Worm (Caenorhabditis elegans) whole organism, young adult: Measurements from ENCODE around the gene mex-6.
A peak's percentile ranks its signal among the peaks of the same experiment; 100 is the strongest.

Experiments used
- F10E7.11 ChIP-seq: sonication (generic microtip); optimal IDR thresholded peaks from 2 replicates; lab custom pipeline; 2017; ENCODE audit warnings: mild to moderate bottlenecking, missing genetic modification characterization, moderate library complexity, missing compliant biosample characterization
- F33H1.4 ChIP-seq: fragments of 200-800 bp; sonication (Bioruptor generic); IDR thresholded peaks from 2 replicates; pipeline ENCODE4 v1.3.6; 2022; ENCODE audit warnings: missing genetic modification reagents, missing genetic modification characterization, missing compliant biosample characterization
- F39B2.1 ChIP-seq: fragments of 200-800 bp; sonication (Bioruptor generic); IDR thresholded peaks from 2 replicates; pipeline ENCODE4 v1.3.6; 2022; ENCODE audit warnings: missing genetic modification reagents, missing genetic modification characterization, missing compliant biosample characterization
- F55B11.4 ChIP-seq: sonication (generic microtip); optimal IDR thresholded peaks from 2 replicates; lab custom pipeline; 2016; ENCODE audit warnings: missing compliant biosample characterization, missing genetic modification characterization, borderline replicate concordance; ENCODE audit not compliant: insufficient read depth
- K11D2.4 ChIP-seq: fragments of 200-800 bp; sonication (Bioruptor generic); IDR thresholded peaks from 2 replicates; pipeline ENCODE4 v1.3.6; 2022; ENCODE audit warnings: missing genetic modification reagents, missing genetic modification characterization, missing compliant biosample characterization
- Y79H2A.3 ChIP-seq: fragments of 200-800 bp; sonication (Bioruptor generic); conservative IDR thresholded peaks from 2 replicates; pipeline ENCODE4 v1.3.6; 2022; ENCODE audit warnings: missing genetic modification reagents, missing genetic modification characterization, missing compliant biosample characterization
- Y95B8A.8 ChIP-seq: fragments of 200-800 bp; sonication (Bioruptor generic); IDR thresholded peaks from 2 replicates; pipeline ENCODE4 v1.3.6; 2022; ENCODE audit warnings: missing genetic modification reagents, missing genetic modification characterization, missing compliant biosample characterization
- athp-1 ChIP-seq: sonication (generic microtip); optimal IDR thresholded peaks from 2 replicates; lab custom pipeline; 2017; ENCODE audit warnings: mild to moderate bottlenecking, missing genetic modification characterization, missing compliant biosample characterization
- ccch-3 ChIP-seq: fragments of 200-800 bp; sonication (Bioruptor generic); optimal IDR thresholded peaks from 2 replicates; lab custom pipeline; 2018; ENCODE audit warnings: mild to moderate bottlenecking, missing genetic modification characterization, missing compliant biosample characterization
- ceh-27 ChIP-seq: fragments of 200-800 bp; sonication (Bioruptor generic); optimal IDR thresholded peaks from 2 replicates; lab custom pipeline; 2018; ENCODE audit warnings: mild to moderate bottlenecking, missing genetic modification characterization, moderate library complexity, missing compliant biosample characterization
- ceh-58 ChIP-seq: fragments of 200-800 bp; sonication (Bioruptor generic); IDR thresholded peaks from 2 replicates; pipeline ENCODE4 v1.3.6; 2022; ENCODE audit warnings: missing genetic modification characterization, missing compliant biosample characterization
- chd-7 ChIP-seq: sonication (generic microtip); optimal IDR thresholded peaks from 2 replicates; lab custom pipeline; 2016; ENCODE audit warnings: mild to moderate bottlenecking, missing genetic modification characterization, moderate library complexity, missing compliant biosample characterization
- dpl-1 ChIP-seq: fragments of 150-350 bp; optimal IDR thresholded peaks from 2 replicates; lab custom pipeline; 2014; ENCODE audit warnings: missing biosample characterization, missing genetic modification reagents, missing genetic modification characterization
- egl-18 ChIP-seq: fragments of 200-800 bp; sonication (Bioruptor generic); IDR thresholded peaks from 2 replicates; pipeline ENCODE4 v1.3.6; 2022; ENCODE audit warnings: missing genetic modification reagents, missing genetic modification characterization, missing compliant biosample characterization
- ekl-4 ChIP-seq: fragments of 200-800 bp; sonication (Bioruptor generic); IDR thresholded peaks from 2 replicates; pipeline ENCODE4 v1.3.6; 2022; ENCODE audit warnings: missing genetic modification reagents, missing genetic modification characterization, missing compliant biosample characterization
- hmg-1.2 ChIP-seq: fragments of 200-800 bp; sonication (Bioruptor generic); IDR thresholded peaks from 2 replicates; pipeline ENCODE4 v1.3.6; 2022; ENCODE audit warnings: missing genetic modification reagents, missing genetic modification characterization, missing compliant biosample characterization
- lag-1 ChIP-seq: fragments of 200-800 bp; sonication (Bioruptor generic); IDR thresholded peaks from 2 replicates; pipeline ENCODE4 v1.3.6; 2022; ENCODE audit warnings: missing genetic modification reagents, missing genetic modification characterization, missing compliant biosample characterization
- lin-40 ChIP-seq: sonication (generic microtip); optimal IDR thresholded peaks from 2 replicates; lab custom pipeline; 2016; ENCODE audit warnings: missing genetic modification characterization, mild to moderate bottlenecking, missing compliant biosample characterization, missing genotype, missing genetic modification reagents
- lir-1 ChIP-seq: fragments of 200-800 bp; sonication (Bioruptor generic); conservative IDR thresholded peaks from 2 replicates; pipeline ENCODE4 v1.3.6; 2022; ENCODE audit warnings: missing genetic modification reagents, missing genetic modification characterization, missing compliant biosample characterization
- lsl-1 ChIP-seq: fragments of 200-800 bp; sonication (Bioruptor generic); optimal IDR thresholded peaks from 2 replicates; lab custom pipeline; 2018; ENCODE audit warnings: mild to moderate bottlenecking, missing genetic modification characterization, moderate library complexity, missing compliant biosample characterization
- madf-8 ChIP-seq: fragments of 200-800 bp; sonication (Bioruptor generic); conservative IDR thresholded peaks from 2 replicates; pipeline ENCODE4 v1.3.6; 2022; ENCODE audit warnings: missing genetic modification reagents, missing genetic modification characterization, missing compliant biosample characterization
- mel-28 ChIP-seq: sonication (generic microtip); optimal IDR thresholded peaks from 2 replicates; lab custom pipeline; 2016; ENCODE audit warnings: borderline replicate concordance, mild to moderate bottlenecking, missing genetic modification characterization, missing compliant biosample characterization
- mes-4 ChIP-seq: sonication (generic microtip); optimal IDR thresholded peaks from 2 replicates; lab custom pipeline; 2016; ENCODE audit warnings: missing genotype, missing genetic modification characterization, missing compliant biosample characterization
- mxl-1 ChIP-seq: sonication (generic microtip); optimal IDR thresholded peaks from 2 replicates; lab custom pipeline; 2016; ENCODE audit warnings: missing genetic modification characterization, missing compliant biosample characterization
- nhr-27 ChIP-seq: fragments of 200-800 bp; sonication (Bioruptor generic); optimal IDR thresholded peaks from 2 replicates; lab custom pipeline; 2018; ENCODE audit warnings: mild to moderate bottlenecking, missing genetic modification characterization, moderate library complexity, missing compliant biosample characterization
- pbrm-1 ChIP-seq: fragments of 200-800 bp; sonication (Bioruptor generic); IDR thresholded peaks from 2 replicates; pipeline ENCODE4 v1.3.6; 2022; ENCODE audit warnings: missing genetic modification reagents, missing genetic modification characterization, missing compliant biosample characterization
- rcor-1 ChIP-seq: fragments of 200-800 bp; sonication (Bioruptor generic); IDR thresholded peaks from 2 replicates; pipeline ENCODE4 v1.3.6; 2022; ENCODE audit warnings: missing genetic modification reagents, missing genetic modification characterization, missing compliant biosample characterization
- repo-1 ChIP-seq: sonication (generic microtip); optimal IDR thresholded peaks from 2 replicates; lab custom pipeline; 2017; ENCODE audit warnings: mild to moderate bottlenecking, missing genetic modification characterization, missing compliant biosample characterization
- sdz-38 ChIP-seq: sonication (generic microtip); optimal IDR thresholded peaks from 2 replicates; lab custom pipeline; 2016; ENCODE audit warnings: missing genotype, missing genetic modification characterization, missing compliant biosample characterization
- snpc-1.3 ChIP-seq: sonication (generic microtip); optimal IDR thresholded peaks from 2 replicates; lab custom pipeline; 2017; ENCODE audit warnings: missing genetic modification characterization, mild to moderate bottlenecking, missing compliant biosample characterization, antibody characterized with exemption, moderate library complexity, missing genotype, missing genetic modification reagents; ENCODE audit not compliant: insufficient read depth
- snpc-3.4 ChIP-seq: sonication (generic microtip); optimal IDR thresholded peaks from 2 replicates; lab custom pipeline; 2017; ENCODE audit warnings: missing genetic modification characterization, mild to moderate bottlenecking, missing compliant biosample characterization, antibody characterized with exemption, moderate library complexity, missing genotype, missing genetic modification reagents
- tbp1 ChIP-seq: fragments of 200-800 bp; sonication (Bioruptor generic); optimal IDR thresholded peaks from 2 replicates; lab custom pipeline; 2018; ENCODE audit warnings: mild to moderate bottlenecking, missing genetic modification characterization, missing compliant biosample characterization
- zfh-2 ChIP-seq: fragments of 200-800 bp; sonication (Bioruptor generic); conservative IDR thresholded peaks from 2 replicates; pipeline ENCODE4 v1.3.6; 2022; ENCODE audit warnings: missing genetic modification reagents, missing genetic modification characterization, missing compliant biosample characterization
- ztf-18 ChIP-seq: sonication (generic microtip); optimal IDR thresholded peaks from 2 replicates; lab custom pipeline; 2016; ENCODE audit warnings: missing genotype, mild to moderate bottlenecking, missing genetic modification characterization, missing compliant biosample characterization
- ztf-26 ChIP-seq: sonication (generic microtip); optimal IDR thresholded peaks from 2 replicates; lab custom pipeline; 2017; ENCODE audit warnings: missing genetic modification characterization, missing compliant biosample characterization

Gene mex-6

ce11 chrII:9574406-9574805 lies 50.4 kb downstream of the mex-6 start:
- TF ChIP-seq ceh-58 (GFP tag; lab: Robert Waterston, UW) (no peak), chd-7 (tag; lab: Kevin White, UChicago) (peak; percentile 13), rcor-1 (GFP tag; lab: Robert Waterston, UW) (no peak), ceh-27 (peak; percentile 14), F55B11.4 (tag; lab: Kevin White, UChicago) (no peak), snpc-1.3 (tag; lab: Kevin White, UChicago) (no peak), ztf-18 (tag; lab: Kevin White, UChicago) (no peak), hmg-1.2 (no peak), zfh-2 (GFP tag; lab: Robert Waterston, UW) (0 out of 2 replicates have a peak, but pooled peaks have one; percentile 16), egl-18 (GFP tag; lab: Robert Waterston, UW) (0 out of 2 replicates have a peak, but pooled peaks have one; percentile 27), mel-28 (tag; lab: Kevin White, UChicago) (no peak), F39B2.1 (GFP tag; lab: Robert Waterston, UW) (no peak), dpl-1 (no peak), madf-8 (GFP tag; lab: Robert Waterston, UW) (no peak), mxl-1 (tag; lab: Kevin White, UChicago) (no peak), F33H1.4 (GFP tag; lab: Robert Waterston, UW) (no peak), ekl-4 (GFP tag; lab: Robert Waterston, UW) (no peak), K11D2.4 (no peak), mes-4 (tag; lab: Kevin White, UChicago) (no peak), nhr-27 (tag; lab: Kevin White, UChicago) (no peak)
- TF ChIP-seq, all 124 proteins: peak for 4

- TF ChIP-seq rcor-1 (GFP tag; lab: Robert Waterston, UW): no peak
- TF ChIP-seq lin-40 (tag; lab: Kevin White, UChicago): no peak
- no peak for TF ChIP-seq ztf-26 (tag; lab: Kevin White, UChicago)
- no peak for TF ChIP-seq Y95B8A.8 (GFP tag; lab: Robert Waterston, UW)
- no peak for TF ChIP-seq athp-1
- TF ChIP-seq lag-1 (GFP tag; lab: Robert Waterston, UW): no peak
- no peak for TF ChIP-seq snpc-3.4 (tag; lab: Kevin White, UChicago)
- no peak for TF ChIP-seq sdz-38 (tag; lab: Kevin White, UChicago)
- no peak for TF ChIP-seq tbp1
- TF ChIP-seq dpl-1: no peak
- TF ChIP-seq F10E7.11: no peak
- TF ChIP-seq lsl-1 (GFP tag; lab: Kevin White, UChicago): no peak
- TF ChIP-seq ceh-27: no peak
- no peak for TF ChIP-seq ceh-58 (GFP tag; lab: Robert Waterston, UW)
- no peak for TF ChIP-seq repo-1
- no peak for TF ChIP-seq lir-1 (GFP tag; lab: Robert Waterston, UW)
- TF ChIP-seq pbrm-1 (GFP tag; lab: Robert Waterston, UW): no peak
- no peak for TF ChIP-seq ccch-3 (GFP tag; lab: Kevin White, UChicago)
- TF ChIP-seq Y79H2A.3 (GFP tag; lab: Robert Waterston, UW): no peak
Observed at ce11 chrII:9575670-9576069, 51.7 kb downstream of the mex-6 start, which contains the start of gene exc-7. TSS of gene exc-7 (plus strand) at chrII:9575970.
